In genomic region chr3R:16545705-16546104, dm6 we compare ENCODE assay signal across 2 fruit fly cellular contexts.
A peak's percentile ranks its signal among the peaks of the same experiment; 100 is the strongest.
TF ChIP-seq lines count a peak whose summit lies in the region.

No protein-coding gene starts in this region.

- TF ChIP-seq CTCF in whole organism, embryonic (GFP tag; optimal IDR thresholded peaks at IDR 0.05; lab: Kevin White, UChicago), result no peak

TF ChIP-seq in whole organism, embryonic, 481 proteins besides CTCF, POLR2A, EP300 and RAD21:
- TF ChIP-seq kni (GFP tag; optimal IDR thresholded peaks at IDR 0.05; lab: Kevin White, UChicago), result peak; percentile 4
- no peak for TF ChIP-seq sna (GFP tag; IDR thresholded peaks at IDR 0.05; lab: Robert Waterston, UW; ENCODE audit: partially characterized antibody)
- TF ChIP-seq CG8478 (optimal IDR thresholded peaks at IDR 0.05; lab: Kevin White, UChicago), result no peak
- peak; percentile 17 for TF ChIP-seq CG15269 (tag; optimal IDR thresholded peaks at IDR 0.05; lab: Kevin White, UChicago)
- TF ChIP-seq sqz (GFP tag; optimal IDR thresholded peaks at IDR 0.05; lab: Kevin White, UChicago), result peak; percentile 67
- TF ChIP-seq chinmo (GFP tag; IDR thresholded peaks at IDR 0.05; lab: Robert Waterston, UW; ENCODE audit: partially characterized antibody), result 0 out of 4 replicates have a peak, but pooled peaks have one; percentile 19
- no peak for TF ChIP-seq bbx (GFP tag; IDR thresholded peaks at IDR 0.05; lab: Robert Waterston, UW; ENCODE audit: partially characterized antibody)
- no peak for TF ChIP-seq sd (tag; optimal IDR thresholded peaks at IDR 0.05; lab: Kevin White, UChicago)
- TF ChIP-seq CG9932 (GFP tag; IDR thresholded peaks at IDR 0.05; lab: Robert Waterston, UW), result no peak
- TF ChIP-seq Stat92E (GFP tag; optimal IDR thresholded peaks at IDR 0.05; lab: Kevin White, UChicago), result peak in 1 of 3 experiments; percentile 28
- no peak for TF ChIP-seq Sry-δ (GFP tag; optimal IDR thresholded peaks at IDR 0.05; lab: Kevin White, UChicago)
- no peak for TF ChIP-seq CG3163 (GFP tag; optimal IDR thresholded peaks at IDR 0.05; lab: Kevin White, UChicago)
- no peak for TF ChIP-seq Oaz (GFP tag; IDR thresholded peaks at IDR 0.05; lab: Robert Waterston, UW)
- peak; percentile 69 for TF ChIP-seq grn (GFP tag; optimal IDR thresholded peaks at IDR 0.05; lab: Kevin White, UChicago)
- peak; percentile 55 for TF ChIP-seq zen (tag; optimal IDR thresholded peaks at IDR 0.05; lab: Kevin White, UChicago)
- no peak for TF ChIP-seq CG6683 (GFP tag; optimal IDR thresholded peaks at IDR 0.05; lab: Kevin White, UChicago)
- no peak for TF ChIP-seq CG14667 (GFP tag; IDR thresholded peaks at IDR 0.05; lab: Robert Waterston, UW)
- no peak for TF ChIP-seq CG7839 (tag; optimal IDR thresholded peaks at IDR 0.05; lab: Kevin White, UChicago)
- peak; percentile 41; the same call in 1 of the 2 replicates for TF ChIP-seq Awh (GFP tag; IDR thresholded peaks at IDR 0.05; lab: Robert Waterston, UW)

TF ChIP-seq in whole organism, prepupa, 60 proteins besides CTCF, POLR2A, EP300 and RAD21:
- TF ChIP-seq topi (GFP tag; optimal IDR thresholded peaks at IDR 0.05; lab: Kevin White, UChicago), result no peak
- TF ChIP-seq Eip78C (GFP tag; lab: Kevin White, UChicago), result peak; percentile 35
